Worm (Caenorhabditis elegans) whole organism, late embryonic: ENCODE data around the gene B0513.4.

ENCODE experiments used
- C08G9.2 ChIP-seq: sonication (generic microtip); optimal IDR thresholded peaks from 2 replicates; lab custom pipeline; 2016; ENCODE audit warnings: mild to moderate bottlenecking, missing genetic modification characterization, moderate library complexity, missing compliant biosample characterization
- C38D4.7 ChIP-seq: fragments of 200-800 bp; sonication (Bioruptor generic); optimal IDR thresholded peaks from 2 replicates; lab custom pipeline; 2018; ENCODE audit warnings: mild to moderate bottlenecking, missing genetic modification characterization, moderate library complexity, missing compliant biosample characterization
- K02D7.2 ChIP-seq: sonication (generic microtip); optimal IDR thresholded peaks from 2 replicates; lab custom pipeline; 2017; ENCODE audit warnings: mild to moderate bottlenecking, missing genetic modification characterization, missing compliant biosample characterization
- K09A11.1 ChIP-seq: sonication (generic microtip); optimal IDR thresholded peaks from 2 replicates; lab custom pipeline; 2017; ENCODE audit warnings: antibody characterized with exemption, mild to moderate bottlenecking, missing genetic modification characterization, missing compliant biosample characterization; ENCODE audit not compliant: insufficient read depth
- T23F11.4 ChIP-seq: fragments of 200-800 bp; sonication (Bioruptor generic); optimal IDR thresholded peaks from 2 replicates; lab custom pipeline; 2018; ENCODE audit warnings: mild to moderate bottlenecking, missing genetic modification characterization, missing compliant biosample characterization
- Y22D7AL.16 ChIP-seq: sonication (generic microtip); optimal IDR thresholded peaks from 2 replicates; lab custom pipeline; 2016; ENCODE audit warnings: missing genetic modification characterization, missing compliant biosample characterization
- ahr-1 ChIP-seq: sonication (generic microtip); optimal IDR thresholded peaks from 2 replicates; lab custom pipeline; 2016; ENCODE audit warnings: missing genetic modification characterization, missing compliant biosample characterization
- ceh-14 ChIP-seq: sonication (generic microtip); optimal IDR thresholded peaks from 2 replicates; lab custom pipeline; 2016; ENCODE audit warnings: missing genotype, missing genetic modification characterization, missing compliant biosample characterization
- ceh-18 ChIP-seq: sonication (generic microtip); optimal IDR thresholded peaks from 2 replicates; lab custom pipeline; 2016; ENCODE audit warnings: missing genetic modification characterization, missing compliant biosample characterization
- ceh-19 ChIP-seq: fragments of 200-800 bp; sonication (Bioruptor generic); optimal IDR thresholded peaks from 2 replicates; lab custom pipeline; 2018; ENCODE audit warnings: mild to moderate bottlenecking, missing genetic modification characterization, missing compliant biosample characterization
- ceh-22 ChIP-seq: sonication (generic microtip); optimal IDR thresholded peaks from 2 replicates; lab custom pipeline; 2017; ENCODE audit warnings: missing biosample characterization, missing genetic modification characterization
- ceh-24 ChIP-seq: sonication (generic microtip); optimal IDR thresholded peaks from 2 replicates; lab custom pipeline; 2016; ENCODE audit warnings: mild to moderate bottlenecking, missing genetic modification characterization, missing compliant biosample characterization
- ceh-30 ChIP-seq: fragments of 150-350 bp; optimal IDR thresholded peaks from 2 replicates; lab custom pipeline; 2014; ENCODE audit warnings: missing biosample characterization, missing genetic modification characterization
- ceh-31 ChIP-seq: sonication (generic microtip); optimal IDR thresholded peaks from 2 replicates; lab custom pipeline; 2016; ENCODE audit warnings: missing genetic modification characterization, missing compliant biosample characterization
- ceh-34 ChIP-seq: sonication (generic microtip); optimal IDR thresholded peaks from 2 replicates; lab custom pipeline; 2016; ENCODE audit warnings: mild to moderate bottlenecking, missing genetic modification characterization, missing compliant biosample characterization
- ceh-48 ChIP-seq: sonication (generic microtip); optimal IDR thresholded peaks from 2 replicates; lab custom pipeline; 2016; ENCODE audit warnings: missing genetic modification characterization, inconsistent platforms, missing compliant biosample characterization
- ceh-6 ChIP-seq: fragments of 200-800 bp; sonication (Bioruptor generic); optimal IDR thresholded peaks from 2 replicates; lab custom pipeline; 2018; ENCODE audit warnings: mild to moderate bottlenecking, missing genetic modification characterization, missing compliant biosample characterization
- che-1 ChIP-seq: sonication (generic microtip); optimal IDR thresholded peaks from 2 replicates; lab custom pipeline; 2016; ENCODE audit warnings: mild to moderate bottlenecking, missing genetic modification characterization, missing compliant biosample characterization
- dve-1 ChIP-seq: sonication (generic microtip); optimal IDR thresholded peaks from 2 replicates; lab custom pipeline; 2017; ENCODE audit warnings: antibody characterized with exemption, mild to moderate bottlenecking, missing genetic modification characterization, missing compliant biosample characterization
- elt-2 ChIP-seq: sonication (generic microtip); optimal IDR thresholded peaks from 2 replicates; lab custom pipeline; 2016; ENCODE audit warnings: missing genetic modification reagents, missing genetic modification characterization, missing compliant biosample characterization
- ets-4 ChIP-seq: sonication (generic microtip); optimal IDR thresholded peaks from 2 replicates; lab custom pipeline; 2016; ENCODE audit warnings: missing genetic modification characterization, missing compliant biosample characterization
- eyg-1 ChIP-seq: sonication (generic microtip); optimal IDR thresholded peaks from 2 replicates; lab custom pipeline; 2016; ENCODE audit warnings: missing genotype, missing genetic modification characterization, missing compliant biosample characterization
- fax-1 ChIP-seq: sonication (generic microtip); optimal IDR thresholded peaks from 2 replicates; lab custom pipeline; 2016; ENCODE audit warnings: missing genotype, missing genetic modification characterization, missing compliant biosample characterization
- hlh-15 ChIP-seq: sonication (generic microtip); optimal IDR thresholded peaks from 2 replicates; lab custom pipeline; 2016; ENCODE audit warnings: missing genetic modification characterization, missing compliant biosample characterization
- hlh-30 ChIP-seq: sonication (generic microtip); optimal IDR thresholded peaks from 2 replicates; lab custom pipeline; 2017; ENCODE audit warnings: antibody characterized with exemption, missing genetic modification characterization, missing compliant biosample characterization; ENCODE audit not compliant: insufficient read depth
- hlh-6 ChIP-seq: sonication (generic microtip); optimal IDR thresholded peaks from 2 replicates; lab custom pipeline; 2016; ENCODE audit warnings: missing genotype, missing genetic modification characterization, missing compliant biosample characterization
- hlh-8 ChIP-seq: sonication (generic microtip); optimal IDR thresholded peaks from 2 replicates; lab custom pipeline; 2016; ENCODE audit warnings: missing genotype, missing genetic modification characterization, missing compliant biosample characterization
- lin-11 ChIP-seq: fragments of 200-800 bp; sonication (Bioruptor generic); optimal IDR thresholded peaks from 2 replicates; lab custom pipeline; 2018; ENCODE audit warnings: mild to moderate bottlenecking, missing genetic modification characterization, missing compliant biosample characterization
- mec-3 ChIP-seq: sonication (generic microtip); optimal IDR thresholded peaks from 2 replicates; lab custom pipeline; 2016; ENCODE audit warnings: borderline replicate concordance, missing genetic modification characterization, missing compliant biosample characterization
- nfya-1 ChIP-seq: sonication (generic microtip); optimal IDR thresholded peaks from 2 replicates; lab custom pipeline; 2017; ENCODE audit warnings: missing genetic modification characterization, mild to moderate bottlenecking, missing compliant biosample characterization, antibody characterized with exemption, moderate library complexity
- nhr-232 ChIP-seq: sonication (generic microtip); optimal IDR thresholded peaks from 2 replicates; lab custom pipeline; 2016; ENCODE audit warnings: missing genetic modification characterization, missing compliant biosample characterization
- odd-2 ChIP-seq: sonication (generic microtip); optimal IDR thresholded peaks from 2 replicates; lab custom pipeline; 2017; ENCODE audit warnings: antibody characterized with exemption, mild to moderate bottlenecking, missing genetic modification characterization, missing compliant biosample characterization
- pha-2 ChIP-seq: sonication (generic microtip); optimal IDR thresholded peaks from 2 replicates; lab custom pipeline; 2017; ENCODE audit warnings: mild to moderate bottlenecking, missing genetic modification characterization, missing compliant biosample characterization
- pha-4 ChIP-seq: fragments of 150-350 bp; optimal IDR thresholded peaks from 2 replicates; lab custom pipeline; 2018; ENCODE audit warnings: missing biosample characterization, missing genetic modification reagents, missing genetic modification characterization
- pros-1 ChIP-seq: fragments of 150-350 bp; optimal IDR thresholded peaks from 2 replicates; lab custom pipeline; 2014; ENCODE audit warnings: missing biosample characterization, missing genetic modification reagents, missing genetic modification characterization
- ref-2 ChIP-seq: sonication (generic microtip); optimal IDR thresholded peaks from 2 replicates; lab custom pipeline; 2016; ENCODE audit warnings: missing genetic modification characterization, missing compliant biosample characterization
- sdc-2 ChIP-seq: sonication (generic microtip); optimal IDR thresholded peaks from 2 replicates; lab custom pipeline; 2016; ENCODE audit warnings: missing genotype, missing genetic modification characterization, missing compliant biosample characterization
- sox-4 ChIP-seq: sonication (generic microtip); optimal IDR thresholded peaks from 2 replicates; lab custom pipeline; 2017; ENCODE audit warnings: mild to moderate bottlenecking, missing genetic modification characterization, inconsistent platforms, missing compliant biosample characterization
- syd-9 ChIP-seq: sonication (generic microtip); optimal IDR thresholded peaks from 2 replicates; lab custom pipeline; 2016; ENCODE audit warnings: mild to moderate bottlenecking, missing genetic modification characterization, moderate library complexity, missing compliant biosample characterization
- tbx-7 ChIP-seq: sonication (generic microtip); optimal IDR thresholded peaks from 2 replicates; lab custom pipeline; 2016; ENCODE audit warnings: missing genotype, missing genetic modification characterization, missing compliant biosample characterization
- ttx-3 ChIP-seq: sonication (generic microtip); optimal IDR thresholded peaks from 2 replicates; lab custom pipeline; 2016; ENCODE audit warnings: missing genetic modification reagents, missing genetic modification characterization, missing compliant biosample characterization
- unc-3 ChIP-seq, 2 experiments: fragments of 200-800 bp in 1 of 2; sonication (Bioruptor generic) in 1 of 2; sonication (generic microtip) in 1 of 2; conservative IDR thresholded peaks in 1 of 2; optimal IDR thresholded peaks in 1 of 2; 2 replicates each; pipeline versions ENCODE4 v1.3.6 to Lab custom; 2016 to 2022; ENCODE audit warnings: missing compliant biosample characterization in 2 of 2, missing genetic modification characterization in 2 of 2, missing genetic modification reagents in 1 of 2
- zip-5 ChIP-seq: sonication (generic microtip); optimal IDR thresholded peaks from 2 replicates; lab custom pipeline; 2016; ENCODE audit warnings: missing genetic modification characterization, missing compliant biosample characterization
- ztf-16 ChIP-seq: sonication (generic microtip); optimal IDR thresholded peaks from 2 replicates; lab custom pipeline; 2017; ENCODE audit warnings: missing genetic modification characterization, missing compliant biosample characterization

B0513.4 gene

ce11 chrIV:13887408-13888163 lies 7.6 kb downstream of the B0513.4 start, which contains the start of gene lin-66 (continued):
- TF ChIP-seq unc-3 (GFP tag; conservative IDR thresholded peaks at IDR 0.05; lab: Robert Waterston, UW) = no peak
- TF ChIP-seq unc-3 (tag; optimal IDR thresholded peaks at IDR 0.05; lab: Kevin White, UChicago) = peak; percentile 83
- TF ChIP-seq ref-2 (tag; lab: Kevin White, UChicago) = peak; percentile 85
- TF ChIP-seq ceh-34 (tag; lab: Kevin White, UChicago) = peak; percentile 94
- TF ChIP-seq ttx-3 = no peak
- TF ChIP-seq pros-1 (tag; lab: Kevin White, UChicago) = peak; percentile 95
- TF ChIP-seq K02D7.2 (tag; lab: Kevin White, UChicago) = no peak
- TF ChIP-seq dve-1 (tag; lab: Kevin White, UChicago) = peak; percentile 27
- peak; percentile 47 for TF ChIP-seq C08G9.2
- peak; percentile 74 for TF ChIP-seq ets-4 (tag; lab: Kevin White, UChicago)
- TF ChIP-seq Y22D7AL.16 (tag; lab: Kevin White, UChicago) = no peak
- TF ChIP-seq K09A11.1 (tag; lab: Kevin White, UChicago) = no peak
- no peak for TF ChIP-seq zip-5 (tag; lab: Kevin White, UChicago)
- TF ChIP-seq ceh-14 = peak; percentile 91
- TF ChIP-seq hlh-15 = no peak
- peak; percentile 41 for TF ChIP-seq ztf-16 (tag; lab: Kevin White, UChicago)
- peak; percentile 59 for TF ChIP-seq pha-2
- peak; percentile 35 for TF ChIP-seq fax-1
- no peak for TF ChIP-seq odd-2 (tag; lab: Kevin White, UChicago)
- TF ChIP-seq sox-4 (tag; lab: Kevin White, UChicago) = no peak
- TF ChIP-seq hlh-30 (tag; lab: Kevin White, UChicago) = peak; percentile 82
- no peak for TF ChIP-seq ceh-22
- peak; percentile 53 for TF ChIP-seq hlh-6 (tag; lab: Kevin White, UChicago)
- TF ChIP-seq che-1 (tag; lab: Kevin White, UChicago) = peak; percentile 48
- TF ChIP-seq T23F11.4 (GFP tag; lab: Kevin White, UChicago) = peak; percentile 69
- TF ChIP-seq ceh-19 (GFP tag; lab: Kevin White, UChicago) = no peak
- no peak for TF ChIP-seq pha-4 (tag; lab: Kevin White, UChicago)
- peak; percentile 62 for TF ChIP-seq ceh-6 (GFP tag; lab: Kevin White, UChicago)
- TF ChIP-seq nhr-232 (tag; lab: Kevin White, UChicago) = no peak
- TF ChIP-seq ceh-18 (tag; lab: Kevin White, UChicago) = peak; percentile 97
- no peak for TF ChIP-seq mec-3 (tag; lab: Kevin White, UChicago)
- no peak for TF ChIP-seq ceh-24 (tag; lab: Kevin White, UChicago)
- TF ChIP-seq elt-2 (tag; lab: Kevin White, UChicago) = no peak
- TF ChIP-seq eyg-1 (tag; lab: Kevin White, UChicago) = peak; percentile 86
- TF ChIP-seq nfya-1 (tag; lab: Kevin White, UChicago) = peak; percentile 93
- no peak for TF ChIP-seq C38D4.7 (GFP tag; lab: Kevin White, UChicago)
- no peak for TF ChIP-seq lin-11 (tag; lab: Kevin White, UChicago)
- peak; percentile 44 for TF ChIP-seq hlh-8 (tag; lab: Kevin White, UChicago)
- TF ChIP-seq tbx-7 (tag; lab: Kevin White, UChicago) = peak; percentile 42
- TF ChIP-seq ceh-48 = peak; percentile 92
- TF ChIP-seq ahr-1 (tag; lab: Kevin White, UChicago) = no peak
- peak; percentile 74 for TF ChIP-seq sdc-2 (tag; lab: Kevin White, UChicago)
- TF ChIP-seq syd-9 = peak; percentile 88
- peak; percentile 97 for TF ChIP-seq ceh-31 (tag; lab: Kevin White, UChicago)
- TF ChIP-seq ceh-30 (tag; lab: Kevin White, UChicago) = no peak
- TF ChIP-seq, all 69 proteins: peak for 38
